Fruit fly (Drosophila melanogaster) whole organism, prepupa: ENCODE data around the gene CdGAPr.

Source experiments
- Hr4 ChIP-seq: fragments of 200-800 bp; sonication (Bioruptor generic); optimal IDR thresholded peaks from 3 replicates; lab custom pipeline; 2016; ENCODE audit warnings: missing biosample characterization, missing genetic modification characterization
- fkh ChIP-seq: fragments of 200-800 bp; sonication (Bioruptor generic); optimal IDR thresholded peaks from 3 replicates; lab custom pipeline; 2017; ENCODE audit warnings: missing biosample characterization, mild to moderate bottlenecking, missing genetic modification characterization, moderate library complexity
- salr ChIP-seq, 2 experiments: fragments of 200-800 bp; sonication (Bioruptor generic); optimal IDR thresholded peaks; 3 replicates each; lab custom pipeline; 2016 to 2018; ENCODE audit warnings: missing biosample characterization in 2 of 2, missing genetic modification characterization in 2 of 2, mild to moderate bottlenecking in 1 of 2

The CdGAPr gene

DNA sequence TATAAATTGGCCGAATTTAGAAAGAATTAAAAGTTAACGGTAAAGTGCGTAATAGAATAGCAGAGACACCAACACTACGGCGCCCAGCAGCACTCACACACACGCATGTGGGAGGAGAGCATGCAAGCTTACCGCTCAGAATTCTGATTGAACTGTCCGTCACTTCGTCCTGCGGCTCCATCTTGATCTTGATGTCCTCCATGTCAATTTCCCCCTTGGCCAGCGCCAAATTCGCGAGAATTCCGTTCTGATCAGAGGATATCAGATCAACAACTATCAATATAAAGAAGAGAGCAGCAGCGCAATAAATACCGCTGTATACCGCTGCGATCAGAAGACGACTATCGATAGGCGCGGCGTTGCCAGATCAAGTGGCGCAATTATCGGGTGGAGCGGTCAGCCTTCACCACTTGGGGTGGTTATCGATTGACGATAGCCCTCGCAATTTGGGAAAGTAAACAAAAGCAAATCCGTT is 56.0 kb downstream of the CdGAPr start, which contains the start of the genes CG10462 and Nf-YB:
CG10462 (minus strand) TSS at position 346 of the 475 bp plus-strand sequence.
Nf-YB (plus strand) TSS at position 410 of the 475 bp plus-strand sequence.
- TF ChIP-seq fkh (GFP tag; lab: Kevin White, UChicago) (peak; percentile 93), Hr4 (GFP tag; lab: Kevin White, UChicago) (no peak), salr (GFP tag; optimal IDR thresholded peaks at IDR 0.05; lab: Kevin White, UChicago) (no peak)
